1 fruit fly cellular context compared by ENCODE assay signal in the genomic region with DNA sequence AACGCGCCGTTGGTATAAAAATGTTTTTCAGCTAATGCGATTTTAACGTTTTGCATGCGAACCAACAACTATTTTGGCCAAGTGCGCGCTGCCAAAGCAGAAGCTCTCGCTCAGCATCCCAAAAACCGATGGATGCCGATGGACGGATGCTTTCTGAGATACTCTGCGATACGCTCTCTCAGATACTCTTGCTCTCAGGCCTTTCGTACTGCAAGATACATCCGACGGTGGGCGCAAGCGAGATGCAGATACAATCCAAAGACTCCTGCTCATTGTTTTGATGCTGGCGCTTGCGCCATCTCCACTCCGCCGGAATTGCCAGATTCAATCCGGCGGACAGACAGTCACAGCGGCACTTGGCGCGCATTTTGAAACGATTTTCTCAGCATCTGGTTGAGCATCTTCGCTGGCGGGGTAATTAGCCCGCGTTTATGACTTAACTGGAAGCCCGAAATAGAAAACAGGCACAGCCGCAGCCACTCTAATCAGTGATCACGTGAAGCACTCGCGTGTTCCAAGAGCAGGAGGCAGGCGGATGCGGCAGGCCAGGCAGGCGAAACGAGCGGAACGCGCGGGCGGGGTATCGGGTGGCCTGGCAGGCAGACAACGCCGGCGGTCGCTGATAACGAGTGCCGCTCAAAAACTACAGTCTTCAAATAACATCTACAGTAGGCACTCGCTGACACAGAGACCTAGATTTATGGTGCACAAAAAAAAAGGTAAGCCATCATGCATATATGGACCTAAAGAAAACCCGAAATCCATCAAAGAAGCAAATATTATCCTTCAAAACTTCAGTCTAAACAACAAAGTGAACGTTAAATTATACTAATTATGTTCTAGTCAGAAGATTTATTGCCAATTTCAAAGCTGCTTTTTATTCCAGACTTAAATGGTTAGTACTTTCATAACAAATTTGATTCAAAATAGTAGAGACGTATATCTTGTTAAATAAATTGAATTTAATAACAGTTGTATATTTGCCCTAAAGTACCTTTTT.
TF ChIP-seq lines count a peak whose summit lies in the region.

Gene CG16779, minus strand, starts transcription at position 51 of the 1,000 bp plus-strand sequence.

TF ChIP-seq in whole organism, embryonic, 481 proteins besides CTCF, POLR2A, EP300 and RAD21 (continued from another document and continues in another):
- TF ChIP-seq fd3F (GFP tag; optimal IDR thresholded peaks at IDR 0.05; lab: Kevin White, UChicago) (no peak), zfh2 (GFP tag; optimal IDR thresholded peaks at IDR 0.05; lab: Kevin White, UChicago) (no peak), Bteb2 (GFP tag; optimal IDR thresholded peaks at IDR 0.05; lab: Kevin White, UChicago) (peak; percentile 15), dan (GFP tag; IDR thresholded peaks at IDR 0.05; lab: Robert Waterston, UW) (no peak), run (tag; optimal IDR thresholded peaks at IDR 0.05; lab: Kevin White, UChicago) (no peak), Awh (GFP tag; IDR thresholded peaks at IDR 0.05; lab: Robert Waterston, UW) (no peak), nmo (GFP tag; optimal IDR thresholded peaks at IDR 0.05; lab: Kevin White, UChicago) (peak; percentile 62), stwl (tag; optimal IDR thresholded peaks at IDR 0.05; lab: Kevin White, UChicago) (no peak), CG13123 (GFP tag; optimal IDR thresholded peaks at IDR 0.05; lab: Kevin White, UChicago) (no peak), crc (GFP tag; optimal IDR thresholded peaks at IDR 0.05; lab: Kevin White, UChicago) (no peak), CG2129 (GFP tag; IDR thresholded peaks at IDR 0.05; lab: Robert Waterston, UW; ENCODE audit: partially characterized antibody) (no peak), fu2 (GFP tag; optimal IDR thresholded peaks at IDR 0.05; lab: Kevin White, UChicago) (no peak), Ada2b (GFP tag; IDR thresholded peaks at IDR 0.05; lab: Robert Waterston, UW) (no peak), insv (GFP tag; optimal IDR thresholded peaks at IDR 0.05; lab: Kevin White, UChicago) (no peak), CG4404 (GFP tag; IDR thresholded peaks at IDR 0.05; lab: Robert Waterston, UW) (peak; percentile 36; the same call in 1 of the 2 replicates), tio (GFP tag; optimal IDR thresholded peaks at IDR 0.05; lab: Kevin White, UChicago) (peak; percentile 50), gcm (GFP tag; optimal IDR thresholded peaks at IDR 0.05; lab: Kevin White, UChicago) (no peak), CG16863 (GFP tag; optimal IDR thresholded peaks at IDR 0.05; lab: Kevin White, UChicago) (peak; percentile 10), CG34376 (GFP tag; optimal IDR thresholded peaks at IDR 0.05; lab: Kevin White, UChicago) (peak; percentile 60), hbn (GFP tag; IDR thresholded peaks at IDR 0.05; lab: Robert Waterston, UW; ENCODE audit: partially characterized antibody) (no peak), salm (tag; optimal IDR thresholded peaks at IDR 0.05; lab: Kevin White, UChicago) (no peak), Dbx (GFP tag; IDR thresholded peaks at IDR 0.05; lab: Robert Waterston, UW) (no peak), CG8281 (tag; optimal IDR thresholded peaks at IDR 0.05; lab: Kevin White, UChicago) (no peak), Sox102F (GFP tag; optimal IDR thresholded peaks at IDR 0.05; lab: Kevin White, UChicago) (peak; percentile 36), NFAT (GFP tag; IDR thresholded peaks at IDR 0.05; lab: Robert Waterston, UW) (no peak), Chrac-16 (GFP tag; optimal IDR thresholded peaks at IDR 0.05; lab: Kevin White, UChicago) (no peak), crp (GFP tag; optimal IDR thresholded peaks at IDR 0.05; lab: Kevin White, UChicago) (no peak), zen2 (GFP tag; IDR thresholded peaks at IDR 0.05; lab: Robert Waterston, UW; ENCODE audit: partially characterized antibody) (peak; percentile 65; the same call in 2 of the 3 replicates), CG14965 (GFP tag; optimal IDR thresholded peaks at IDR 0.05; lab: Kevin White, UChicago; ENCODE audit: borderline replicate concordance) (no peak), Hey (tag; optimal IDR thresholded peaks at IDR 0.05; lab: Kevin White, UChicago) (no peak), CG15011 (GFP tag; optimal IDR thresholded peaks at IDR 0.05; lab: Kevin White, UChicago) (peak; percentile 25), pzg (GFP tag; optimal IDR thresholded peaks at IDR 0.05; lab: Kevin White, UChicago) (peak; percentile 64), CG7839 (tag; optimal IDR thresholded peaks at IDR 0.05; lab: Kevin White, UChicago) (peak; percentile 73), Ptx1 (GFP tag; IDR thresholded peaks at IDR 0.05; lab: Robert Waterston, UW) (peak; percentile 60), nerfin-1 (tag; optimal IDR thresholded peaks at IDR 0.05; lab: Kevin White, UChicago) (peak; percentile 44), CG15696 (tag; optimal IDR thresholded peaks at IDR 0.05; lab: Kevin White, UChicago) (peak; percentile 55), CG16779 (GFP tag; IDR thresholded peaks at IDR 0.05; lab: Robert Waterston, UW) (0 out of 2 replicates have a peak, but pooled peaks have one; percentile 24), CG12155 (GFP tag; optimal IDR thresholded peaks at IDR 0.05; lab: Kevin White, UChicago) (peak; percentile 32), lbe (GFP tag; optimal IDR thresholded peaks at IDR 0.05; lab: Kevin White, UChicago) (no peak), ash1 (GFP tag; optimal IDR thresholded peaks at IDR 0.05; lab: Kevin White, UChicago) (no peak), maf-S (GFP tag; optimal IDR thresholded peaks at IDR 0.05; lab: Kevin White, UChicago) (no peak), CG16815 (GFP tag; optimal IDR thresholded peaks at IDR 0.05; lab: Kevin White, UChicago) (peak; percentile 46), CG3995 (GFP tag; optimal IDR thresholded peaks at IDR 0.05; lab: Kevin White, UChicago) (no peak), Lim3 (GFP tag; IDR thresholded peaks at IDR 0.05; lab: Robert Waterston, UW) (no peak), CG3838 (GFP tag; optimal IDR thresholded peaks at IDR 0.05; lab: Kevin White, UChicago) (no peak), sens (GFP tag; lab: Kevin White, UChicago) (peak; percentile 92), CG10274 (GFP tag; optimal IDR thresholded peaks at IDR 0.05; lab: Kevin White, UChicago) (no peak), sima (GFP tag; optimal IDR thresholded peaks at IDR 0.05; lab: Kevin White, UChicago) (no peak), mld (GFP tag; IDR thresholded peaks at IDR 0.05; lab: Robert Waterston, UW; ENCODE audit: partially characterized antibody) (no peak), gem (tag; optimal IDR thresholded peaks at IDR 0.05; lab: Kevin White, UChicago) (peak; percentile 67), Hr39 (optimal IDR thresholded peaks at IDR 0.05; lab: Kevin White, UChicago) (no peak), YL-1 (GFP tag; optimal IDR thresholded peaks at IDR 0.05; lab: Kevin White, UChicago) (no peak), Dip3 (GFP tag; optimal IDR thresholded peaks at IDR 0.05; lab: Kevin White, UChicago) (no peak), CG43689 (GFP tag; IDR thresholded peaks at IDR 0.05; lab: Robert Waterston, UW) (no peak), grau (tag; optimal IDR thresholded peaks at IDR 0.05; lab: Kevin White, UChicago) (peak; percentile 90), sna (GFP tag; IDR thresholded peaks at IDR 0.05; lab: Robert Waterston, UW; ENCODE audit: partially characterized antibody) (0 out of 2 replicates have a peak, but pooled peaks have one; percentile 25), Ets65A (GFP tag; lab: Kevin White, UChicago) (peak; percentile 72), CG34224 (GFP tag; IDR thresholded peaks at IDR 0.05; lab: Robert Waterston, UW; ENCODE audit: partially characterized antibody) (0 out of 3 replicates have a peak, but pooled peaks have one; percentile 24), CG9437 (GFP tag; optimal IDR thresholded peaks at IDR 0.05; lab: Kevin White, UChicago) (peak; percentile 21), CG15601 (tag; optimal IDR thresholded peaks at IDR 0.05; lab: Kevin White, UChicago) (peak; percentile 5), CG8924 (tag; optimal IDR thresholded peaks at IDR 0.05; lab: Kevin White, UChicago) (peak; percentile 14), hkb (optimal IDR thresholded peaks at IDR 0.05; lab: Kevin White, UChicago) (no peak), hkb (GFP tag; IDR thresholded peaks at IDR 0.05; lab: Robert Waterston, UW) (no peak), Deaf1 (tag; optimal IDR thresholded peaks at IDR 0.05; lab: Kevin White, UChicago) (peak; percentile 90), CG2116 (GFP tag; optimal IDR thresholded peaks at IDR 0.05; lab: Kevin White, UChicago) (no peak), CG10979 (tag; optimal IDR thresholded peaks at IDR 0.05; lab: Kevin White, UChicago) (peak; percentile 49), Doc2 (GFP tag; IDR thresholded peaks at IDR 0.05; lab: Robert Waterston, UW) (no peak), CG14710 (tag; optimal IDR thresholded peaks at IDR 0.05; lab: Kevin White, UChicago) (peak; percentile 50), sob (GFP tag; IDR thresholded peaks at IDR 0.05; lab: Robert Waterston, UW) (peak; percentile 28; the same call in 1 of the 2 replicates), Med (GFP tag; lab: Kevin White, UChicago) (peak; percentile 69), dm (GFP tag; optimal IDR thresholded peaks at IDR 0.05; lab: Kevin White, UChicago) (no peak), CG32532 (GFP tag; IDR thresholded peaks at IDR 0.05; lab: Robert Waterston, UW) (no peak), Nf-YC (tag; optimal IDR thresholded peaks at IDR 0.05; lab: Kevin White, UChicago) (no peak), crol (GFP tag; IDR thresholded peaks at IDR 0.05; lab: Robert Waterston, UW) (peak; percentile 90), ci (GFP tag; IDR thresholded peaks at IDR 0.05; lab: Robert Waterston, UW) (peak; percentile 44; the same call in 1 of the 3 replicates), CHES-1-like (GFP tag; optimal IDR thresholded peaks at IDR 0.05; lab: Kevin White, UChicago) (no peak), CG3281 (GFP tag; optimal IDR thresholded peaks at IDR 0.05; lab: Kevin White, UChicago) (peak; percentile 35), lilli (GFP tag; optimal IDR thresholded peaks at IDR 0.05; lab: Kevin White, UChicago) (peak; percentile 35), stc (GFP tag; IDR thresholded peaks at IDR 0.05; lab: Robert Waterston, UW) (no peak), lab (GFP tag; optimal IDR thresholded peaks at IDR 0.05; lab: Kevin White, UChicago) (no peak), D19B (GFP tag; optimal IDR thresholded peaks at IDR 0.05; lab: Kevin White, UChicago) (no peak), CG12942 (GFP tag; optimal IDR thresholded peaks at IDR 0.05; lab: Kevin White, UChicago) (no peak), bab2 (GFP tag; optimal IDR thresholded peaks at IDR 0.05; lab: Kevin White, UChicago) (peak; percentile 24), pho (GFP tag; optimal IDR thresholded peaks at IDR 0.05; lab: Kevin White, UChicago) (no peak), pan (optimal IDR thresholded peaks at IDR 0.05; lab: Kevin White, UChicago) (no peak), pan (GFP tag; optimal IDR thresholded peaks at IDR 0.05 in 1 of 2, IDR thresholded peaks at IDR 0.05 in 1 of 2) (no peak), CG10959 (GFP tag; IDR thresholded peaks at IDR 0.05; lab: Robert Waterston, UW) (no peak), br (optimal IDR thresholded peaks at IDR 0.05; lab: Kevin White, UChicago) (no peak), ttk (GFP tag; IDR thresholded peaks at IDR 0.05; lab: Robert Waterston, UW) (no peak), tin (GFP tag; optimal IDR thresholded peaks at IDR 0.05; lab: Kevin White, UChicago) (peak; percentile 47), CG17912 (GFP tag; optimal IDR thresholded peaks at IDR 0.05; lab: Kevin White, UChicago) (no peak), CG14441 (GFP tag; IDR thresholded peaks at IDR 0.05; lab: Robert Waterston, UW) (peak; percentile 27; the same call in 1 of the 2 replicates), CG10267 (tag; optimal IDR thresholded peaks at IDR 0.05; lab: Kevin White, UChicago) (peak; percentile 39), pros (GFP tag; optimal IDR thresholded peaks at IDR 0.05; lab: Kevin White, UChicago) (peak; percentile 14), Eip74EF (GFP tag; optimal IDR thresholded peaks at IDR 0.05; lab: Kevin White, UChicago) (peak in 1 of 2 experiments; percentile 56), CG9817 (tag; optimal IDR thresholded peaks at IDR 0.05; lab: Kevin White, UChicago) (peak; percentile 7), Scr (GFP tag; IDR thresholded peaks at IDR 0.05; lab: Robert Waterston, UW; ENCODE audit: partially characterized antibody) (0 out of 2 replicates have a peak, but pooled peaks have one; percentile 31), CG1647 (GFP tag; optimal IDR thresholded peaks at IDR 0.05; lab: Kevin White, UChicago) (no peak), CG10209 (GFP tag; optimal IDR thresholded peaks at IDR 0.05; lab: Kevin White, UChicago) (peak; percentile 53), CG15073 (GFP tag; optimal IDR thresholded peaks at IDR 0.05; lab: Kevin White, UChicago) (no peak), CG12071 (GFP tag; optimal IDR thresholded peaks at IDR 0.05; lab: Kevin White, UChicago) (no peak), CG18764 (GFP tag; optimal IDR thresholded peaks at IDR 0.05; lab: Kevin White, UChicago) (no peak), CG4617 (GFP tag; optimal IDR thresholded peaks at IDR 0.05; lab: Kevin White, UChicago; ENCODE audit: borderline replicate concordance) (no peak), CG7987 (GFP tag; optimal IDR thresholded peaks at IDR 0.05; lab: Kevin White, UChicago) (peak; percentile 96), CG17568 (GFP tag; optimal IDR thresholded peaks at IDR 0.05; lab: Kevin White, UChicago) (no peak), knrl (GFP tag; IDR thresholded peaks at IDR 0.05; lab: Robert Waterston, UW; ENCODE audit: partially characterized antibody) (no peak), ind (GFP tag; optimal IDR thresholded peaks at IDR 0.05; lab: Kevin White, UChicago) (peak; percentile 17), dimm (GFP tag; IDR thresholded peaks at IDR 0.05; lab: Robert Waterston, UW) (no peak), C15 (GFP tag; IDR thresholded peaks at IDR 0.05; lab: Robert Waterston, UW) (no peak), CG18011 (GFP tag; optimal IDR thresholded peaks at IDR 0.05; lab: Kevin White, UChicago) (no peak), Side (GFP tag; optimal IDR thresholded peaks at IDR 0.05; lab: Kevin White, UChicago) (no peak), bcd (GFP tag; optimal IDR thresholded peaks at IDR 0.05; lab: Kevin White, UChicago) (peak; percentile 47), fd96Cb (tag; optimal IDR thresholded peaks at IDR 0.05; lab: Kevin White, UChicago) (peak; percentile 28), onecut (GFP tag; IDR thresholded peaks at IDR 0.05; lab: Robert Waterston, UW) (no peak), CG17385 (GFP tag; optimal IDR thresholded peaks at IDR 0.05; lab: Kevin White, UChicago) (peak; percentile 33), CG9609 (GFP tag; optimal IDR thresholded peaks at IDR 0.05; lab: Kevin White, UChicago) (no peak), CG30431 (GFP tag; optimal IDR thresholded peaks at IDR 0.05; lab: Kevin White, UChicago) (peak; percentile 43), CG42726 (GFP tag; IDR thresholded peaks at IDR 0.05; lab: Robert Waterston, UW; ENCODE audit: partially characterized antibody) (no peak), CG6654 (GFP tag; optimal IDR thresholded peaks at IDR 0.05; lab: Kevin White, UChicago) (no peak), CG8388 (GFP tag; optimal IDR thresholded peaks at IDR 0.05; lab: Kevin White, UChicago) (peak; percentile 25)
